Worm (Caenorhabditis elegans) whole organism, L4/young adult: ENCODE data around the gene rpt-6.
"Not testable (repeated sequence)": the region's sequence is repeated elsewhere in the genome, so short reads cannot be mapped to it uniquely, and the experiment has no call there.

Experiments
- W03F9.2 ChIP-seq: fragments of 150-350 bp; optimal IDR thresholded peaks from 2 replicates; lab custom pipeline; 2014; ENCODE audit warnings: missing biosample characterization, missing genetic modification characterization
- dao-5 ChIP-seq: sonication (generic microtip); optimal IDR thresholded peaks from 2 replicates; lab custom pipeline; 2016; ENCODE audit warnings: missing genotype, missing genetic modification characterization, moderate library complexity, missing compliant biosample characterization
- him-1 ChIP-seq: sonication (generic microtip); optimal IDR thresholded peaks from 2 replicates; lab custom pipeline; 2016; ENCODE audit warnings: missing genotype, missing genetic modification reagents, missing genetic modification characterization, missing compliant biosample characterization

DNA sequence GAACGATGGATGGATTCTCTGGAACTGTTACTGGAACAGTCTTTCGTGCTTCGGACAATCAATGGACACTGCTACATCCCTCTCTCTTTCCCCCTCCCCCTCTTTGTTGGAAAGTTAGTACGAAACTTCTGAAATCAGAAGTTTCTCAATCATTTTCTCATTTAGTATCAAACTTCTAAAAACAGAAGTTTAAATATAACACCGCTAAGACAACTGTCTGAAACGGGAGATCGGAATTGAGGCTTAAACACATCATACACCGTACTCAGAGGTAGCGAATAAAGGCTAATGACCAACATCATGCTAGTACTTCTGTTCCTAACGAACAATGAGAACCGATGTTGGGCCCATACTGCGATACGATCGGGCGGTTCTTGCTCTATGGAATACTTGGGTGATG is 16.3 kb downstream of the rpt-6 start, which contains the start of gene Y49E10.30:
- not testable (repeated sequence) for TF ChIP-seq dao-5 (tag; lab: Kevin White, UChicago); him-1 (tag; lab: Kevin White, UChicago); W03F9.2
